Worm (Caenorhabditis elegans) whole organism, young adult: ENCODE results near the gene F54B11.5.
A peak's percentile ranks its signal among the peaks of the same experiment; 100 is the strongest.

ENCODE experiments used
- F10E7.11 ChIP-seq: sonication (generic microtip); optimal IDR thresholded peaks from 2 replicates; lab custom pipeline; 2017; ENCODE audit warnings: mild to moderate bottlenecking, missing genetic modification characterization, moderate library complexity, missing compliant biosample characterization
- F55B11.4 ChIP-seq: sonication (generic microtip); optimal IDR thresholded peaks from 2 replicates; lab custom pipeline; 2016; ENCODE audit warnings: missing compliant biosample characterization, missing genetic modification characterization, borderline replicate concordance; ENCODE audit not compliant: insufficient read depth
- F57A8.1 ChIP-seq: fragments of 200-800 bp; sonication (Bioruptor generic); optimal IDR thresholded peaks from 2 replicates; lab custom pipeline; 2018; ENCODE audit warnings: mild to moderate bottlenecking, missing genetic modification characterization, moderate library complexity, missing compliant biosample characterization
- K12H6.12 ChIP-seq: fragments of 200-800 bp; sonication (Bioruptor generic); optimal IDR thresholded peaks from 2 replicates; lab custom pipeline; 2018; ENCODE audit warnings: mild to moderate bottlenecking, missing genetic modification characterization, missing compliant biosample characterization
- T07F8.4 ChIP-seq: sonication (generic microtip); optimal IDR thresholded peaks from 2 replicates; lab custom pipeline; 2016; ENCODE audit warnings: mild to moderate bottlenecking, missing genetic modification characterization, moderate library complexity, missing compliant biosample characterization
- T26A5.8 ChIP-seq: sonication (generic microtip); optimal IDR thresholded peaks from 2 replicates; lab custom pipeline; 2016; ENCODE audit warnings: missing genetic modification characterization, missing compliant biosample characterization
- Y79H2A.3 ChIP-seq: fragments of 200-800 bp; sonication (Bioruptor generic); conservative IDR thresholded peaks from 2 replicates; pipeline ENCODE4 v1.3.6; 2022; ENCODE audit warnings: missing genetic modification reagents, missing genetic modification characterization, missing compliant biosample characterization
- aptf-2 ChIP-seq: fragments of 200-800 bp; sonication (Bioruptor generic); conservative IDR thresholded peaks from 2 replicates; pipeline ENCODE4 v1.3.6; 2022; ENCODE audit warnings: missing genetic modification reagents, missing genetic modification characterization, missing compliant biosample characterization
- attf-3 ChIP-seq: fragments of 200-800 bp; sonication (Bioruptor generic); conservative IDR thresholded peaks from 2 replicates; pipeline ENCODE4 v1.3.6; 2022; ENCODE audit warnings: missing genetic modification reagents, missing genetic modification characterization, missing compliant biosample characterization
- attf-5 ChIP-seq: fragments of 200-800 bp; sonication (Bioruptor generic); optimal IDR thresholded peaks from 2 replicates; lab custom pipeline; 2018; ENCODE audit warnings: mild to moderate bottlenecking, missing genetic modification characterization, missing compliant biosample characterization
- cebp-1 ChIP-seq, 2 experiments: fragments of 200-800 bp in 1 of 2; sonication (Bioruptor generic) in 1 of 2; sonication (generic microtip) in 1 of 2; IDR thresholded peaks in 1 of 2; optimal IDR thresholded peaks in 1 of 2; 2 replicates each; pipeline versions ENCODE4 v1.3.6 to Lab custom; 2017 to 2022; ENCODE audit warnings: missing compliant biosample characterization in 2 of 2, missing genetic modification characterization in 2 of 2, mild to moderate bottlenecking in 1 of 2, missing genetic modification reagents in 1 of 2, moderate library complexity in 1 of 2
- ceh-40 ChIP-seq: fragments of 200-800 bp; sonication (Bioruptor generic); IDR thresholded peaks from 2 replicates; pipeline ENCODE4 v1.3.6; 2022; ENCODE audit warnings: missing genetic modification characterization, missing compliant biosample characterization
- ceh-79 ChIP-seq: sonication (generic microtip); optimal IDR thresholded peaks from 2 replicates; lab custom pipeline; 2017; ENCODE audit warnings: mild to moderate bottlenecking, missing genetic modification characterization, missing compliant biosample characterization
- dox-1 ChIP-seq: fragments of 200-800 bp; sonication (Bioruptor generic); IDR thresholded peaks from 2 replicates; pipeline ENCODE4 v1.3.6; 2022; ENCODE audit warnings: missing genetic modification reagents, missing genetic modification characterization, missing compliant biosample characterization
- dpff-1 ChIP-seq: sonication (generic microtip); optimal IDR thresholded peaks from 2 replicates; lab custom pipeline; 2017; ENCODE audit warnings: mild to moderate bottlenecking, missing genetic modification characterization, missing compliant biosample characterization
- efl-1 ChIP-seq: fragments of 150-350 bp; optimal IDR thresholded peaks from 2 replicates; lab custom pipeline; 2014; ENCODE audit warnings: missing biosample characterization, missing genetic modification reagents, missing genetic modification characterization
- fkh-3 ChIP-seq: sonication (generic microtip); optimal IDR thresholded peaks from 2 replicates; lab custom pipeline; 2016; ENCODE audit warnings: mild to moderate bottlenecking, missing genetic modification characterization, missing compliant biosample characterization
- him-1 ChIP-seq: sonication (generic microtip); optimal IDR thresholded peaks from 2 replicates; lab custom pipeline; 2016; ENCODE audit warnings: missing genotype, missing genetic modification reagents, missing genetic modification characterization, missing compliant biosample characterization
- hlh-12 ChIP-seq: sonication (generic microtip); optimal IDR thresholded peaks from 2 replicates; lab custom pipeline; 2016; ENCODE audit warnings: missing genetic modification characterization, missing compliant biosample characterization
- let-526 ChIP-seq: fragments of 200-800 bp; sonication (Bioruptor generic); IDR thresholded peaks from 2 replicates; pipeline ENCODE4 v1.3.6; 2022; ENCODE audit warnings: missing genetic modification reagents, missing genetic modification characterization, missing compliant biosample characterization
- lin-35 ChIP-seq, 3 experiments: fragments of 150-350 bp in 2 of 3; sonication (generic microtip) in 1 of 3; optimal IDR thresholded peaks; 2 replicates each; lab custom pipeline; 2014 to 2018; ENCODE audit warnings: missing biosample characterization in 3 of 3, missing genetic modification characterization in 3 of 3, missing genetic modification reagents in 3 of 3
- lin-54 ChIP-seq: fragments of 200-800 bp; sonication (Bioruptor generic); optimal IDR thresholded peaks from 2 replicates; lab custom pipeline; 2018; ENCODE audit warnings: mild to moderate bottlenecking, missing genetic modification characterization, missing compliant biosample characterization
- lir-1 ChIP-seq: fragments of 200-800 bp; sonication (Bioruptor generic); conservative IDR thresholded peaks from 2 replicates; pipeline ENCODE4 v1.3.6; 2022; ENCODE audit warnings: missing genetic modification reagents, missing genetic modification characterization, missing compliant biosample characterization
- madf-6 ChIP-seq: fragments of 200-800 bp; sonication (Bioruptor generic); IDR thresholded peaks from 2 replicates; pipeline ENCODE4 v1.3.6; 2022; ENCODE audit warnings: missing genetic modification reagents, missing genetic modification characterization, missing compliant biosample characterization
- mcd-1 ChIP-seq: fragments of 200-800 bp; sonication (Bioruptor generic); IDR thresholded peaks from 2 replicates; pipeline ENCODE4 v1.3.6; 2022; ENCODE audit warnings: missing genetic modification reagents, missing genetic modification characterization, missing compliant biosample characterization
- mes-4 ChIP-seq: sonication (generic microtip); optimal IDR thresholded peaks from 2 replicates; lab custom pipeline; 2016; ENCODE audit warnings: missing genotype, missing genetic modification characterization, missing compliant biosample characterization
- nfya-1 ChIP-seq: sonication (generic microtip); optimal IDR thresholded peaks from 2 replicates; lab custom pipeline; 2017; ENCODE audit warnings: antibody characterized with exemption, missing compliant biosample characterization, missing genetic modification characterization, borderline replicate concordance; ENCODE audit not compliant: insufficient read depth
- nfya-2 ChIP-seq: fragments of 200-800 bp; sonication (Bioruptor generic); IDR thresholded peaks from 2 replicates; pipeline ENCODE4 v1.3.6; 2022; ENCODE audit warnings: missing genetic modification reagents, missing genetic modification characterization, missing compliant biosample characterization
- nhr-120 ChIP-seq: fragments of 200-800 bp; sonication (Bioruptor generic); IDR thresholded peaks from 2 replicates; pipeline ENCODE4 v1.3.6; 2022; ENCODE audit warnings: missing genetic modification characterization, missing compliant biosample characterization
- nhr-80 ChIP-seq: sonication (generic microtip); optimal IDR thresholded peaks from 2 replicates; lab custom pipeline; 2016; ENCODE audit warnings: missing genetic modification characterization, missing compliant biosample characterization
- repo-1 ChIP-seq: sonication (generic microtip); optimal IDR thresholded peaks from 2 replicates; lab custom pipeline; 2017; ENCODE audit warnings: mild to moderate bottlenecking, missing genetic modification characterization, missing compliant biosample characterization
- snpc-1.1 ChIP-seq: sonication (generic microtip); optimal IDR thresholded peaks from 2 replicates; lab custom pipeline; 2017; ENCODE audit warnings: missing genetic modification characterization, mild to moderate bottlenecking, missing compliant biosample characterization, antibody characterized with exemption, moderate library complexity, missing genotype, missing genetic modification reagents; ENCODE audit not compliant: insufficient read depth
- sptf-2 ChIP-seq: fragments of 200-800 bp; sonication (Bioruptor generic); optimal IDR thresholded peaks from 2 replicates; lab custom pipeline; 2018; ENCODE audit warnings: mild to moderate bottlenecking, missing genetic modification characterization, missing compliant biosample characterization
- unc-130 ChIP-seq: sonication (generic microtip); optimal IDR thresholded peaks from 2 replicates; lab custom pipeline; 2016; ENCODE audit warnings: missing genetic modification reagents, missing genetic modification characterization, missing compliant biosample characterization
- unc-62 ChIP-seq: fragments of 150-350 bp; optimal IDR thresholded peaks from 2 replicates; lab custom pipeline; 2014; ENCODE audit warnings: missing biosample characterization, missing genetic modification reagents, missing genetic modification characterization
- xnd-1 ChIP-seq: sonication (generic microtip); optimal IDR thresholded peaks from 2 replicates; lab custom pipeline; 2016; ENCODE audit warnings: missing genotype, missing genetic modification reagents, missing genetic modification characterization, missing compliant biosample characterization
- zfh-2 ChIP-seq: fragments of 200-800 bp; sonication (Bioruptor generic); conservative IDR thresholded peaks from 2 replicates; pipeline ENCODE4 v1.3.6; 2022; ENCODE audit warnings: missing genetic modification reagents, missing genetic modification characterization, missing compliant biosample characterization
- ztf-28 ChIP-seq: fragments of 200-800 bp; sonication (Bioruptor generic); IDR thresholded peaks from 2 replicates; pipeline ENCODE4 v1.3.6; 2022; ENCODE audit warnings: missing genetic modification reagents, missing genetic modification characterization, missing compliant biosample characterization

Gene F54B11.5

ce11 chrX:13600136-13600535 is 4.3 kb upstream of the F54B11.5 start, which contains the start of gene F54B11.7:
Gene F54B11.7 (plus strand): TSS chrX:13600436.
- TF ChIP-seq Y79H2A.3 (no peak), mes-4 (tag; lab: Kevin White, UChicago) (no peak), let-526 (GFP tag; lab: Robert Waterston, UW) (no peak), aptf-2 (GFP tag; lab: Robert Waterston, UW) (no peak), nfya-1 (tag; lab: Kevin White, UChicago) (no peak), lin-54 (no peak), xnd-1 (tag; lab: Kevin White, UChicago) (no peak), mcd-1 (GFP tag; lab: Robert Waterston, UW) (no peak), attf-5 (GFP tag; lab: Kevin White, UChicago) (no peak), dpff-1 (tag; lab: Kevin White, UChicago) (no peak)
- TF ChIP-seq, all 124 proteins: peak for 0

ce11 chrX:13598021-13598499 is 2.2 kb upstream of the F54B11.5 start, which contains the start of gene bra-1:
Gene bra-1 (plus strand): TSS chrX:13598449.
- TF ChIP-seq him-1 (tag; lab: Kevin White, UChicago) = no peak
- TF ChIP-seq mcd-1 (GFP tag; lab: Robert Waterston, UW) = no peak
- no peak for TF ChIP-seq nfya-1 (tag; lab: Kevin White, UChicago)
- no peak for TF ChIP-seq hlh-12
- peak; percentile 40; the same call in 1 of the 2 replicates for TF ChIP-seq zfh-2
- TF ChIP-seq nhr-80 (tag; lab: Kevin White, UChicago) = peak; percentile 54
- TF ChIP-seq efl-1 (GFP tag; lab: Kevin White, UChicago) = no peak
- TF ChIP-seq F57A8.1 (GFP tag; lab: Kevin White, UChicago) = no peak
- TF ChIP-seq fkh-3 (tag; lab: Kevin White, UChicago) = no peak
- TF ChIP-seq T07F8.4 (tag; lab: Kevin White, UChicago) = no peak
- TF ChIP-seq attf-5 (GFP tag; lab: Kevin White, UChicago) = peak; percentile 35
- TF ChIP-seq ceh-40 (GFP tag; lab: Robert Waterston, UW) = 0 out of 2 replicates have a peak, but pooled peaks have one; percentile 19
- no peak for TF ChIP-seq T26A5.8 (tag; lab: Kevin White, UChicago)
- TF ChIP-seq K12H6.12 = peak; percentile 6
- no peak for TF ChIP-seq lir-1 (GFP tag; lab: Robert Waterston, UW)
- no peak for TF ChIP-seq F55B11.4 (tag; lab: Kevin White, UChicago)
- no peak for TF ChIP-seq cebp-1 (GFP tag; IDR thresholded peaks at IDR 0.05; lab: Robert Waterston, UW)
- TF ChIP-seq cebp-1 (tag; optimal IDR thresholded peaks at IDR 0.05; lab: Kevin White, UChicago) = no peak
- TF ChIP-seq nhr-120 (GFP tag; lab: Robert Waterston, UW) = no peak
- no peak for TF ChIP-seq unc-62 (GFP tag; lab: Kevin White, UChicago)
- TF ChIP-seq unc-130 (GFP tag; lab: Kevin White, UChicago) = no peak
- peak in 1 of 3 experiments; percentile 40 for TF ChIP-seq lin-35 (GFP tag; optimal IDR thresholded peaks at IDR 0.05; lab: Kevin White, UChicago)
- TF ChIP-seq dox-1 (GFP tag; lab: Robert Waterston, UW) = peak; percentile 50; the same call in 1 of the 2 replicates
- no peak for TF ChIP-seq sptf-2 (GFP tag; lab: Kevin White, UChicago)
- no peak for TF ChIP-seq repo-1 (tag; lab: Kevin White, UChicago)
- TF ChIP-seq ceh-79 = no peak
- no peak for TF ChIP-seq ztf-28 (GFP tag; lab: Robert Waterston, UW)
- TF ChIP-seq madf-6 (GFP tag; lab: Robert Waterston, UW) = no peak
- no peak for TF ChIP-seq Y79H2A.3
- no peak for TF ChIP-seq F10E7.11 (tag; lab: Kevin White, UChicago)
- TF ChIP-seq nfya-2 (GFP tag; lab: Robert Waterston, UW) = no peak
- no peak for TF ChIP-seq snpc-1.1
- TF ChIP-seq attf-3 = peak; percentile 89
